Worm (Caenorhabditis elegans) whole organism, early embryonic: ENCODE measurements around the gene nhx-5.

Source experiments
- F13C5.2 ChIP-seq: sonication (generic microtip); optimal IDR thresholded peaks from 2 replicates; lab custom pipeline; 2017; ENCODE audit warnings: mild to moderate bottlenecking, missing genetic modification characterization, inconsistent platforms, missing compliant biosample characterization
- aly-1 ChIP-seq: sonication (generic microtip); optimal IDR thresholded peaks from 2 replicates; lab custom pipeline; 2016; ENCODE audit warnings: missing genetic modification characterization, missing compliant biosample characterization
- ama-1 ChIP-seq: fragments of 150-350 bp; optimal IDR thresholded peaks from 2 replicates; lab custom pipeline; 2014
- flt-1 ChIP-seq: fragments of 200-800 bp; sonication (Bioruptor generic); IDR thresholded peaks from 2 replicates; pipeline ENCODE4 v1.3.6; 2022; ENCODE audit warnings: missing genetic modification characterization, missing compliant biosample characterization
- hnd-1 ChIP-seq: sonication (generic microtip); optimal IDR thresholded peaks from 2 replicates; lab custom pipeline; 2016; ENCODE audit warnings: missing genetic modification characterization, missing compliant biosample characterization

ce11 chrX:10589465-10589864 is 12.7 kb downstream of the nhx-5 start, which contains the start of gene F57C7.4:
- TF ChIP-seq ama-1 (lab: Kevin White, UChicago) = no peak
- no peak for TF ChIP-seq hnd-1 (tag; lab: Kevin White, UChicago)
- TF ChIP-seq flt-1 (GFP tag; lab: Robert Waterston, UW) = no peak
- no peak for TF ChIP-seq F13C5.2 (tag; lab: Kevin White, UChicago)
- no peak for TF ChIP-seq aly-1 (tag; lab: Kevin White, UChicago)
